Worm (Caenorhabditis elegans) whole organism, late embryonic: ENCODE data around the gene K02E2.1.
"Not testable (repeated sequence)": the region's sequence is repeated elsewhere in the genome, so short reads cannot be mapped to it uniquely, and the experiment has no call there.

ENCODE experiments used
- C08G9.2 ChIP-seq: sonication (generic microtip); optimal IDR thresholded peaks from 2 replicates; lab custom pipeline; 2016; ENCODE audit warnings: mild to moderate bottlenecking, missing genetic modification characterization, moderate library complexity, missing compliant biosample characterization
- C38D4.7 ChIP-seq: fragments of 200-800 bp; sonication (Bioruptor generic); optimal IDR thresholded peaks from 2 replicates; lab custom pipeline; 2018; ENCODE audit warnings: mild to moderate bottlenecking, missing genetic modification characterization, moderate library complexity, missing compliant biosample characterization
- F13H6.1 ChIP-seq: sonication (generic microtip); optimal IDR thresholded peaks from 2 replicates; lab custom pipeline; 2016; ENCODE audit warnings: missing genetic modification characterization, missing compliant biosample characterization
- Y22D7AL.16 ChIP-seq: sonication (generic microtip); optimal IDR thresholded peaks from 2 replicates; lab custom pipeline; 2016; ENCODE audit warnings: missing genetic modification characterization, missing compliant biosample characterization
- ceh-18 ChIP-seq: sonication (generic microtip); optimal IDR thresholded peaks from 2 replicates; lab custom pipeline; 2016; ENCODE audit warnings: missing genetic modification characterization, missing compliant biosample characterization
- ceh-2 ChIP-seq: sonication (generic microtip); optimal IDR thresholded peaks from 2 replicates; lab custom pipeline; 2016; ENCODE audit warnings: missing genotype, missing genetic modification characterization, missing compliant biosample characterization
- ceh-24 ChIP-seq: sonication (generic microtip); optimal IDR thresholded peaks from 2 replicates; lab custom pipeline; 2016; ENCODE audit warnings: mild to moderate bottlenecking, missing genetic modification characterization, missing compliant biosample characterization
- ceh-31 ChIP-seq: sonication (generic microtip); optimal IDR thresholded peaks from 2 replicates; lab custom pipeline; 2016; ENCODE audit warnings: missing genetic modification characterization, missing compliant biosample characterization
- ceh-48 ChIP-seq: sonication (generic microtip); optimal IDR thresholded peaks from 2 replicates; lab custom pipeline; 2016; ENCODE audit warnings: missing genetic modification characterization, inconsistent platforms, missing compliant biosample characterization
- ceh-6 ChIP-seq: fragments of 200-800 bp; sonication (Bioruptor generic); optimal IDR thresholded peaks from 2 replicates; lab custom pipeline; 2018; ENCODE audit warnings: mild to moderate bottlenecking, missing genetic modification characterization, missing compliant biosample characterization
- che-1 ChIP-seq: sonication (generic microtip); optimal IDR thresholded peaks from 2 replicates; lab custom pipeline; 2016; ENCODE audit warnings: mild to moderate bottlenecking, missing genetic modification characterization, missing compliant biosample characterization
- dmd-4 ChIP-seq: sonication (generic microtip); optimal IDR thresholded peaks from 2 replicates; lab custom pipeline; 2016; ENCODE audit warnings: borderline replicate concordance, missing genetic modification characterization, missing compliant biosample characterization
- dve-1 ChIP-seq: sonication (generic microtip); optimal IDR thresholded peaks from 2 replicates; lab custom pipeline; 2017; ENCODE audit warnings: antibody characterized with exemption, mild to moderate bottlenecking, missing genetic modification characterization, missing compliant biosample characterization
- elt-2 ChIP-seq: sonication (generic microtip); optimal IDR thresholded peaks from 2 replicates; lab custom pipeline; 2016; ENCODE audit warnings: missing genetic modification reagents, missing genetic modification characterization, missing compliant biosample characterization
- elt-4 ChIP-seq: sonication (generic microtip); optimal IDR thresholded peaks from 2 replicates; lab custom pipeline; 2016; ENCODE audit warnings: missing genetic modification characterization, missing compliant biosample characterization
- ets-4 ChIP-seq: sonication (generic microtip); optimal IDR thresholded peaks from 2 replicates; lab custom pipeline; 2016; ENCODE audit warnings: missing genetic modification characterization, missing compliant biosample characterization
- hlh-30 ChIP-seq: sonication (generic microtip); optimal IDR thresholded peaks from 2 replicates; lab custom pipeline; 2017; ENCODE audit warnings: antibody characterized with exemption, missing genetic modification characterization, missing compliant biosample characterization; ENCODE audit not compliant: insufficient read depth
- hlh-8 ChIP-seq: sonication (generic microtip); optimal IDR thresholded peaks from 2 replicates; lab custom pipeline; 2016; ENCODE audit warnings: missing genotype, missing genetic modification characterization, missing compliant biosample characterization
- madf-2 ChIP-seq: sonication (generic microtip); optimal IDR thresholded peaks from 2 replicates; lab custom pipeline; 2017; ENCODE audit warnings: missing genetic modification characterization, missing compliant biosample characterization
- nfya-1 ChIP-seq: sonication (generic microtip); optimal IDR thresholded peaks from 2 replicates; lab custom pipeline; 2017; ENCODE audit warnings: missing genetic modification characterization, mild to moderate bottlenecking, missing compliant biosample characterization, antibody characterized with exemption, moderate library complexity
- pat-9 ChIP-seq: fragments of 200-800 bp; sonication (Bioruptor generic); optimal IDR thresholded peaks from 2 replicates; lab custom pipeline; 2018; ENCODE audit warnings: mild to moderate bottlenecking, missing genetic modification characterization, moderate library complexity, missing compliant biosample characterization
- pha-4 ChIP-seq: fragments of 150-350 bp; optimal IDR thresholded peaks from 2 replicates; lab custom pipeline; 2018; ENCODE audit warnings: missing biosample characterization, missing genetic modification reagents, missing genetic modification characterization
- ref-2 ChIP-seq: sonication (generic microtip); optimal IDR thresholded peaks from 2 replicates; lab custom pipeline; 2016; ENCODE audit warnings: missing genetic modification characterization, missing compliant biosample characterization
- rnt-1 ChIP-seq: sonication (generic microtip); optimal IDR thresholded peaks from 2 replicates; lab custom pipeline; 2016; ENCODE audit warnings: missing genetic modification characterization, missing compliant biosample characterization
- sox-4 ChIP-seq: sonication (generic microtip); optimal IDR thresholded peaks from 2 replicates; lab custom pipeline; 2017; ENCODE audit warnings: mild to moderate bottlenecking, missing genetic modification characterization, inconsistent platforms, missing compliant biosample characterization
- tbx-2 ChIP-seq: sonication (generic microtip); optimal IDR thresholded peaks from 2 replicates; lab custom pipeline; 2016; ENCODE audit warnings: missing genetic modification characterization, missing compliant biosample characterization
- unc-42 ChIP-seq: sonication (generic microtip); optimal IDR thresholded peaks from 2 replicates; lab custom pipeline; 2016; ENCODE audit warnings: missing genotype, missing genetic modification characterization, missing compliant biosample characterization
- unc-55 ChIP-seq: sonication (generic microtip); optimal IDR thresholded peaks from 2 replicates; lab custom pipeline; 2017; ENCODE audit warnings: missing biosample characterization, missing genetic modification reagents, missing genetic modification characterization
- ztf-16 ChIP-seq: sonication (generic microtip); optimal IDR thresholded peaks from 2 replicates; lab custom pipeline; 2017; ENCODE audit warnings: missing genetic modification characterization, missing compliant biosample characterization

Gene K02E2.1

ce11 chrV:20369153-20369552 is 17.9 kb downstream of the K02E2.1 start, which contains the start of gene srh-177:
srh-177 (minus strand) TSS chrV:20369253.
- TF ChIP-seq che-1 (tag; lab: Kevin White, UChicago); C38D4.7 (GFP tag; lab: Kevin White, UChicago); C08G9.2 (tag; lab: Kevin White, UChicago): not testable (repeated sequence)

- TF ChIP-seq ceh-48 (tag; lab: Kevin White, UChicago), result no peak
- no peak for TF ChIP-seq rnt-1 (tag; lab: Kevin White, UChicago)
- no peak for TF ChIP-seq ref-2 (tag; lab: Kevin White, UChicago)
- TF ChIP-seq, all 69 proteins: peak for 0
Observed at ce11 chrV:20374484-20374883, 23.2 kb downstream of the K02E2.1 start.

- TF ChIP-seq elt-2 (tag; lab: Kevin White, UChicago) (no peak), ceh-6 (no peak), hlh-8 (tag; lab: Kevin White, UChicago) (no peak), unc-55 (GFP tag; lab: Kevin White, UChicago) (no peak), ceh-48 (tag; lab: Kevin White, UChicago) (no peak), C38D4.7 (GFP tag; lab: Kevin White, UChicago) (no peak), dmd-4 (no peak), Y22D7AL.16 (tag; lab: Kevin White, UChicago) (no peak), pha-4 (tag; lab: Kevin White, UChicago) (no peak), madf-2 (tag; lab: Kevin White, UChicago) (no peak)
- TF ChIP-seq, all 69 proteins: peak for 0
Observed at ce11 chrV:20375236-20375635, 23.9 kb downstream of the K02E2.1 start, which contains the start of gene ins-35. ins-35 (plus strand) TSS chrV:20375536.

- TF ChIP-seq ref-2 (tag; lab: Kevin White, UChicago), result no peak
- TF ChIP-seq ets-4, result no peak
- TF ChIP-seq ceh-24, result no peak
Observed at ce11 chrV:20376070-20376469, 24.8 kb downstream of the K02E2.1 start.

ce11 chrV:20380320-20380719 is 29.0 kb downstream of the K02E2.1 start, which contains the start of gene K02E2.6:
K02E2.6 (plus strand) TSS chrV:20380561.
- TF ChIP-seq ceh-6 (no peak), hlh-30 (tag; lab: Kevin White, UChicago) (peak; percentile 63), elt-4 (tag; lab: Kevin White, UChicago) (no peak), F13H6.1 (no peak), ceh-31 (tag; lab: Kevin White, UChicago) (peak; percentile 13), nfya-1 (tag; lab: Kevin White, UChicago) (peak; percentile 23), ceh-48 (tag; lab: Kevin White, UChicago) (peak; percentile 48)

- TF ChIP-seq hlh-8 (tag; lab: Kevin White, UChicago) (peak; percentile 16), ref-2 (tag; lab: Kevin White, UChicago) (peak; percentile 59), F13H6.1 (no peak), C38D4.7 (GFP tag; lab: Kevin White, UChicago) (no peak), tbx-2 (peak; percentile 1), sox-4 (tag; lab: Kevin White, UChicago) (no peak), unc-42 (tag; lab: Kevin White, UChicago) (peak; percentile 49), ceh-2 (peak; percentile 11), pat-9 (tag; lab: Kevin White, UChicago) (no peak), dve-1 (peak; percentile 1), ceh-18 (tag; lab: Kevin White, UChicago) (peak; percentile 29), C08G9.2 (tag; lab: Kevin White, UChicago) (peak; percentile 9), hlh-30 (tag; lab: Kevin White, UChicago) (peak; percentile 86), ztf-16 (no peak), nfya-1 (tag; lab: Kevin White, UChicago) (peak; percentile 64), ceh-31 (tag; lab: Kevin White, UChicago) (peak; percentile 69)
Observed at ce11 chrV:20383065-20383609, 31.8 kb downstream of the K02E2.1 start, which contains the start of gene K02E2.11. K02E2.11 (plus strand) TSS chrV:20383315.
